Worm (Caenorhabditis elegans): ENCODE results near the gene prmt-4.

DNA sequence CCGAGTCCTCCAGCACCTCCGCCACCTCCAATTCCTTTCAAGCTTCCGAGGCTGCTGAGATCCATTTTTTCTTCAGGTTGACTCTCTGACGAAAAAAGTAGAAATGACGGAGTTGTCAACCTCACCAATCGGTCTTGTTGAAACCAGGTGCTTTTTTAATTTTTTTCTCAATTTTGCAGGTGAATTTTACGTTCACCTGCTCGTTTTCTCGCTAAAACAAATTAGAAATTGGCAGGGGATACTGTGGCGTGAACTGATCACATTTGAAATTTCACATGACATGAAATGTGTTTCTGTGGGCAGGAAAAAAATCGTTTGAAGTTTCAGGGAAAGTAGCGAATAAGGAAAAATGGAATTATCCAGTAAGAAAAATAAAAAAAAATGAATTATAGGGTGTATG is 11.1 kb downstream of the prmt-4 start, which contains the start of gene C18H7.6:
- TF ChIP-seq ztf-4 (tag; optimal IDR thresholded peaks at IDR 0.05) (no peak), ztf-11 (tag; optimal IDR thresholded peaks at IDR 0.05) (no peak), zip-4 (GFP tag; optimal IDR thresholded peaks at IDR 0.05) (no peak), hlh-17 (GFP tag; optimal IDR thresholded peaks at IDR 0.05; ENCODE audit: borderline replicate concordance) (no peak), dpl-1 (GFP tag; optimal IDR thresholded peaks at IDR 0.05) (no peak), jun-1 (tag; optimal IDR thresholded peaks at IDR 0.05) (no peak), grh-1 (GFP tag; IDR thresholded peaks at IDR 0.05) (no peak)

Measured in whole organism, L1 larva.